Fruit fly (Drosophila melanogaster): Measurements from ENCODE around the gene CG14275.

DNA sequence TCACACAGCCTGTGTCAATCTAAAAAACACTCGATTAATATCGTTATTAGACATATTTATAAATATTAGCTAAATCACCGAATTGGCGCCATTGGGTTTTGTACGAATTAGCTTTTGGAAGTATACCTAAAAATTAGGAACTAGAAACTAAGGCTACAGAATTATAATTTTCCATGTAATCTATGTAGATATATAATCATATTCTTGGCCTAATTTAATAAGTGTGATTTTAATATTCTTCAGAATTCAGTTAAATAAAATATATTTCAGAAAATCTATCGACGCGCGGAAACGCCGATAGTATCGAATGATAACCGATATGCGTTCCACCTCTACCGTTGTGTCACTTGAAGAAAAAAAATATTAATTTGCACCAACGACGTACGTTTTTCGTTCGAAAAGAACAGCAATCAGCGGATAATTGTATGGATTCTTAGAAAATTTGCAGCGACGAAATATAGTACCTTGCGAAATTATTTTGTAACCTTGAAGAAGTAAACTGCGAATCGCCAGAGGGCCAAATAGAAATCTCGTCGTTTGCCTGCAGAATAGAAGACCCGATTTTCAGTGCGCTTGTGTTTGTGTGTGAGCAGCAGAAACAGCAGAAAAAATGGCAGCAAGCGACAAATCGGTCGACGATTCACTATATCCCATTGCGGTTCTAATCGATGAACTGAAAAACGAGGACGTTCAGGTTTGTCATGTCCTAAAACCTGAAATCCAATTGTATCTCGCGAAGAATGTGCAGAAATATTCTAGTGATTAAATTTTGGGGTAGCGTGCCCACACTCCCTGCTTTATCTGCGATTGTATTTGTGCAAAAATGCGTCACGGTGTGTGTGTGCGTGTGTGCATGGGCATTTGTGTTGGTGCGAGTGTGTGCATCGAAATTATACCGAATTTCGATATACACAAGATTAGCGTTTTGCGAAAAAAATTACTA, 38.7 kb downstream of the CG14275 start, which contains the start of gene Pp2A-29B:
- TF ChIP-seq CG13204 (GFP tag; optimal IDR thresholded peaks at IDR 0.05) (no peak), Pif1A (GFP tag; optimal IDR thresholded peaks at IDR 0.05) (peak; percentile 4)

Measured in whole organism, pupa.